Fruit fly (Drosophila melanogaster): Measurements from ENCODE around the gene CG14042.

The CG14042 gene

dm6 chr2L:5000919-5001581 is 36.5 kb upstream of the CG14042 start (continued):
- peak; percentile 41 for TF ChIP-seq hkb (optimal IDR thresholded peaks at IDR 0.05)
- TF ChIP-seq hkb (GFP tag; IDR thresholded peaks at IDR 0.05) = no peak
- TF ChIP-seq CG12155 (GFP tag; optimal IDR thresholded peaks at IDR 0.05) = no peak
- TF ChIP-seq ab (GFP tag; optimal IDR thresholded peaks at IDR 0.05) = no peak
- no peak for TF ChIP-seq CG8089 (GFP tag; optimal IDR thresholded peaks at IDR 0.05)
- TF ChIP-seq NC2β (GFP tag; optimal IDR thresholded peaks at IDR 0.05) = no peak
- no peak for TF ChIP-seq ac (GFP tag; optimal IDR thresholded peaks at IDR 0.05)
- TF ChIP-seq dm (GFP tag; optimal IDR thresholded peaks at IDR 0.05) = no peak
- TF ChIP-seq gem (tag; optimal IDR thresholded peaks at IDR 0.05) = no peak
- no peak for TF ChIP-seq tap (tag; optimal IDR thresholded peaks at IDR 0.05)
- no peak for TF ChIP-seq lab (GFP tag; optimal IDR thresholded peaks at IDR 0.05)
- no peak for TF ChIP-seq Sry-β (GFP tag; optimal IDR thresholded peaks at IDR 0.05)
- no peak for TF ChIP-seq Side (GFP tag; optimal IDR thresholded peaks at IDR 0.05)
- TF ChIP-seq odd (GFP tag; optimal IDR thresholded peaks at IDR 0.05) = no peak
- peak; percentile 65; the same call in 1 of the 2 replicates for TF ChIP-seq H2.0 (GFP tag; IDR thresholded peaks at IDR 0.05)
- TF ChIP-seq CG6254 (GFP tag; optimal IDR thresholded peaks at IDR 0.05) = no peak
- TF ChIP-seq trh (GFP tag; optimal IDR thresholded peaks at IDR 0.05) = no peak
- TF ChIP-seq CG14050 (GFP tag; IDR thresholded peaks at IDR 0.05) = peak; percentile 19; the same call in 2 of the 3 replicates
- no peak for TF ChIP-seq NK7.1 (GFP tag; optimal IDR thresholded peaks at IDR 0.05)
- peak; percentile 65 for TF ChIP-seq pros (GFP tag; optimal IDR thresholded peaks at IDR 0.05)
- no peak for TF ChIP-seq fd64A (GFP tag; optimal IDR thresholded peaks at IDR 0.05)
- no peak for TF ChIP-seq CG30020 (tag; optimal IDR thresholded peaks at IDR 0.05)
- no peak for TF ChIP-seq CG4617 (GFP tag; optimal IDR thresholded peaks at IDR 0.05; ENCODE audit: borderline replicate concordance)
- TF ChIP-seq CG31224 (GFP tag; IDR thresholded peaks at IDR 0.05) = peak; percentile 15; the same call in 1 of the 2 replicates
- TF ChIP-seq pzg (GFP tag; optimal IDR thresholded peaks at IDR 0.05) = peak; percentile 17
- peak; percentile 91 for TF ChIP-seq abd-A (tag; optimal IDR thresholded peaks at IDR 0.05)
- no peak for TF ChIP-seq danr (GFP tag; IDR thresholded peaks at IDR 0.05)
- peak; percentile 51 for TF ChIP-seq CG11085 (GFP tag; IDR thresholded peaks at IDR 0.05)
- TF ChIP-seq Lpt (GFP tag; optimal IDR thresholded peaks at IDR 0.05) = no peak
- TF ChIP-seq row (GFP tag; IDR thresholded peaks at IDR 0.05) = no peak; the same call in 2 of the 3 replicates
- TF ChIP-seq CG9797 (GFP tag; optimal IDR thresholded peaks at IDR 0.05) = no peak
- TF ChIP-seq CG8281 (tag; optimal IDR thresholded peaks at IDR 0.05) = peak; percentile 58
- no peak for TF ChIP-seq BEAF-32 (GFP tag; optimal IDR thresholded peaks at IDR 0.05)
- TF ChIP-seq corto (GFP tag; optimal IDR thresholded peaks at IDR 0.05) = no peak
- TF ChIP-seq Rfx (GFP tag; IDR thresholded peaks at IDR 0.05) = peak; percentile 54
- no peak for TF ChIP-seq CG17802 (tag; optimal IDR thresholded peaks at IDR 0.05)
- TF ChIP-seq Xbp1 (GFP tag; optimal IDR thresholded peaks at IDR 0.05) = no peak
- peak; percentile 30; the same call in 1 of the 2 replicates for TF ChIP-seq amos (GFP tag; IDR thresholded peaks at IDR 0.05; ENCODE audit: partially characterized antibody)
- no peak for TF ChIP-seq CG7372 (GFP tag; IDR thresholded peaks at IDR 0.05)
- TF ChIP-seq CG18262 (tag; optimal IDR thresholded peaks at IDR 0.05) = no peak
- TF ChIP-seq ara (GFP tag; IDR thresholded peaks at IDR 0.05) = peak; percentile 60
- TF ChIP-seq CG18011 (GFP tag; optimal IDR thresholded peaks at IDR 0.05) = no peak
- TF ChIP-seq CG1602 (GFP tag; optimal IDR thresholded peaks at IDR 0.05) = no peak
- no peak for TF ChIP-seq PHDP (tag; optimal IDR thresholded peaks at IDR 0.05)
- no peak for TF ChIP-seq CG7786 (GFP tag; optimal IDR thresholded peaks at IDR 0.05)
- TF ChIP-seq ash1 (GFP tag; optimal IDR thresholded peaks at IDR 0.05) = no peak
- TF ChIP-seq Dip3 (GFP tag; optimal IDR thresholded peaks at IDR 0.05) = no peak
- no peak for TF ChIP-seq CG1529 (GFP tag; optimal IDR thresholded peaks at IDR 0.05)
- peak; percentile 12; the same call in 1 of the 2 replicates for TF ChIP-seq CG6689 (GFP tag; IDR thresholded peaks at IDR 0.05)
- no peak for TF ChIP-seq CG10979 (tag; optimal IDR thresholded peaks at IDR 0.05)
